Fruit fly (Drosophila melanogaster) whole organism, embryonic: ENCODE measurements around the gene ArfGAP1.

Experiments
- C15 ChIP-seq: fragments of 200-800 bp; sonication (Bioruptor generic); IDR thresholded peaks from 3 replicates; pipeline ENCODE4 v1.3.6; 2022; ENCODE audit warnings: missing biosample characterization, missing genetic modification characterization
- CG13123 ChIP-seq: fragments of 200-800 bp; sonication (Bioruptor generic); optimal IDR thresholded peaks from 2 replicates; lab custom pipeline; 2016; ENCODE audit warnings: missing biosample characterization, missing genetic modification characterization
- CG17328 ChIP-seq: fragments of 200-800 bp; sonication (Bioruptor generic); IDR thresholded peaks from 2 replicates; pipeline ENCODE4 v1.3.6; 2022; ENCODE audit warnings: missing biosample characterization, missing genetic modification characterization
- CG17568 ChIP-seq: fragments of 200-800 bp; sonication (Bioruptor generic); optimal IDR thresholded peaks from 2 replicates; lab custom pipeline; 2018; ENCODE audit warnings: missing biosample characterization, mild to moderate bottlenecking, missing genetic modification characterization, moderate library complexity
- CG17612 ChIP-seq: fragments of 200-800 bp; sonication (Bioruptor generic); IDR thresholded peaks from 2 replicates; pipeline ENCODE4 v1.3.6; 2022; ENCODE audit warnings: missing biosample characterization, missing genetic modification characterization
- CG2120 ChIP-seq: fragments of 200-800 bp; sonication (Bioruptor generic); optimal IDR thresholded peaks from 3 replicates; lab custom pipeline; 2016; ENCODE audit warnings: missing biosample characterization, missing genetic modification characterization
- CG2875 ChIP-seq: fragments of 200-800 bp; sonication (Bioruptor generic); optimal IDR thresholded peaks from 2 replicates; lab custom pipeline; 2017; ENCODE audit warnings: missing biosample characterization, mild to moderate bottlenecking, missing genetic modification characterization, missing genetic modification reagents
- CG3847 ChIP-seq: fragments of 200-800 bp; sonication (Bioruptor generic); IDR thresholded peaks from 2 replicates; pipeline ENCODE4 v1.3.6; 2022; ENCODE audit warnings: missing biosample characterization, missing genetic modification characterization
- CG4360 ChIP-seq: fragments of 200-800 bp; sonication (Bioruptor generic); IDR thresholded peaks from 2 replicates; pipeline ENCODE4 v1.3.6; 2022; ENCODE audit warnings: missing biosample characterization, missing genetic modification characterization
- CG4707 ChIP-seq: fragments of 200-800 bp; sonication (Bioruptor generic); optimal IDR thresholded peaks from 2 replicates; lab custom pipeline; 2018; ENCODE audit warnings: missing biosample characterization, mild to moderate bottlenecking, missing genetic modification characterization, moderate library complexity
- CG6272 ChIP-seq: fragments of 200-800 bp; sonication (Bioruptor generic); IDR thresholded peaks from 2 replicates; pipeline ENCODE4 v1.3.6; 2022; ENCODE audit warnings: missing biosample characterization, missing genetic modification characterization
- CG7987 ChIP-seq: fragments of 200-800 bp; sonication (Bioruptor generic); optimal IDR thresholded peaks from 2 replicates; lab custom pipeline; 2018; ENCODE audit warnings: missing biosample characterization, mild to moderate bottlenecking, missing genetic modification characterization, moderate library complexity
- CG8359 ChIP-seq: fragments of 200-800 bp; sonication (Bioruptor generic); optimal IDR thresholded peaks from 2 replicates; lab custom pipeline; 2017; ENCODE audit warnings: missing biosample characterization, mild to moderate bottlenecking, missing genetic modification characterization, borderline replicate concordance
- CG9817 ChIP-seq: fragments of 200-800 bp; sonication (Bioruptor generic); optimal IDR thresholded peaks from 2 replicates; lab custom pipeline; 2018; ENCODE audit warnings: missing biosample characterization, mild to moderate bottlenecking, missing genetic modification characterization, moderate library complexity
- Elba2 ChIP-seq: fragments of 200-800 bp; sonication (Bioruptor generic); optimal IDR thresholded peaks from 3 replicates; lab custom pipeline; 2016; ENCODE audit warnings: missing biosample characterization, missing genetic modification characterization
- Fer1 ChIP-seq: fragments of 200-800 bp; sonication (Bioruptor generic); optimal IDR thresholded peaks from 2 replicates; lab custom pipeline; 2017; ENCODE audit warnings: missing biosample characterization, mild to moderate bottlenecking, missing genetic modification characterization
- H15 ChIP-seq: fragments of 200-800 bp; sonication (Bioruptor generic); IDR thresholded peaks from 3 replicates; pipeline ENCODE4 v1.3.6; 2022; ENCODE audit warnings: missing biosample characterization, missing genetic modification characterization
- HLH4C ChIP-seq: fragments of 200-800 bp; sonication (Bioruptor generic); IDR thresholded peaks from 3 replicates; pipeline ENCODE4 v1.3.6; 2022; ENCODE audit warnings: missing biosample characterization, missing genetic modification characterization; ENCODE audit not compliant: partially characterized antibody
- HLHmδ ChIP-seq: fragments of 200-800 bp; sonication (Bioruptor generic); optimal IDR thresholded peaks from 2 replicates; lab custom pipeline; 2018; ENCODE audit warnings: missing biosample characterization, mild to moderate bottlenecking, missing genetic modification characterization, moderate library complexity
- Hsf ChIP-seq: fragments of 200-800 bp; sonication (Bioruptor generic); optimal IDR thresholded peaks from 3 replicates; lab custom pipeline; 2016; ENCODE audit warnings: missing biosample characterization, missing genetic modification characterization
- Nf-YA ChIP-seq: fragments of 200-800 bp; sonication (Bioruptor generic); IDR thresholded peaks from 2 replicates; pipeline ENCODE4 v1.3.6; 2022; ENCODE audit warnings: missing biosample characterization, missing genetic modification characterization
- PHDP ChIP-seq: fragments of 200-800 bp; sonication (Bioruptor generic); optimal IDR thresholded peaks from 3 replicates; lab custom pipeline; 2018; ENCODE audit warnings: missing biosample characterization, mild to moderate bottlenecking, missing genetic modification characterization, moderate library complexity
- Pdp1 ChIP-seq, 2 experiments: fragments of 200-800 bp; sonication (Bioruptor generic); optimal IDR thresholded peaks; 3 replicates each; lab custom pipeline; 2016; ENCODE audit warnings: missing biosample characterization in 2 of 2, missing genetic modification characterization in 2 of 2, mild to moderate bottlenecking in 1 of 2, moderate library complexity in 1 of 2
- Ptx1 ChIP-seq: fragments of 200-800 bp; sonication (Bioruptor generic); IDR thresholded peaks from 2 replicates; pipeline ENCODE4 v1.3.6; 2022; ENCODE audit warnings: missing biosample characterization, missing genetic modification characterization
- Rfx ChIP-seq: fragments of 200-800 bp; sonication (Bioruptor generic); IDR thresholded peaks from 2 replicates; pipeline ENCODE4 v1.3.6; 2022; ENCODE audit warnings: missing biosample characterization, missing genetic modification characterization
- Sox100B ChIP-seq: fragments of 200-800 bp; sonication (Bioruptor generic); optimal IDR thresholded peaks from 3 replicates; lab custom pipeline; 2018; ENCODE audit warnings: missing biosample characterization, mild to moderate bottlenecking, missing genetic modification characterization
- Spps ChIP-seq: fragments of 200-800 bp; sonication (Bioruptor generic); optimal IDR thresholded peaks from 2 replicates; lab custom pipeline; 2018; ENCODE audit warnings: missing biosample characterization, mild to moderate bottlenecking, missing genetic modification characterization
- ato ChIP-seq: fragments of 200-800 bp; sonication (Bioruptor generic); IDR thresholded peaks from 2 replicates; pipeline ENCODE4 v1.3.6; 2022; ENCODE audit warnings: missing biosample characterization, missing genetic modification characterization; ENCODE audit not compliant: partially characterized antibody
- az2 ChIP-seq: fragments of 200-800 bp; sonication (Bioruptor generic); optimal IDR thresholded peaks from 3 replicates; lab custom pipeline; 2016; ENCODE audit warnings: missing biosample characterization, missing genetic modification characterization
- bigmax ChIP-seq: fragments of 200-800 bp; sonication (Bioruptor generic); optimal IDR thresholded peaks from 2 replicates; lab custom pipeline; 2018; ENCODE audit warnings: missing biosample characterization, mild to moderate bottlenecking, missing genetic modification characterization
- disco-r ChIP-seq: fragments of 200-800 bp; sonication (Bioruptor generic); optimal IDR thresholded peaks from 2 replicates; lab custom pipeline; 2016; ENCODE audit warnings: missing biosample characterization, missing genetic modification characterization
- gcm2 ChIP-seq: fragments of 200-800 bp; sonication (Bioruptor generic); optimal IDR thresholded peaks from 2 replicates; lab custom pipeline; 2016; ENCODE audit warnings: missing biosample characterization, missing genetic modification characterization
- grau ChIP-seq: fragments of 200-800 bp; optimal IDR thresholded peaks from 3 replicates; lab custom pipeline; 2019; ENCODE audit warnings: missing biosample characterization, mild to moderate bottlenecking, missing genetic modification characterization, moderate library complexity
- grn ChIP-seq: fragments of 200-800 bp; sonication (Bioruptor generic); optimal IDR thresholded peaks from 3 replicates; lab custom pipeline; 2017; ENCODE audit warnings: missing biosample characterization, missing genetic modification characterization
- klu ChIP-seq: fragments of 200-800 bp; sonication (Bioruptor generic); IDR thresholded peaks from 2 replicates; pipeline ENCODE4 v1.3.6; 2022; ENCODE audit warnings: missing biosample characterization, missing genetic modification characterization
- knrl ChIP-seq: fragments of 200-800 bp; sonication (Bioruptor generic); IDR thresholded peaks from 3 replicates; pipeline ENCODE4 v1.3.6; 2022; ENCODE audit warnings: missing biosample characterization, missing genetic modification characterization; ENCODE audit not compliant: partially characterized antibody
- nerfin-1 ChIP-seq: fragments of 200-800 bp; sonication (Bioruptor generic); optimal IDR thresholded peaks from 3 replicates; lab custom pipeline; 2019; ENCODE audit warnings: missing biosample characterization, mild to moderate bottlenecking, missing genetic modification characterization, moderate library complexity
- nom ChIP-seq: fragments of 200-800 bp; sonication (Bioruptor generic); optimal IDR thresholded peaks from 2 replicates; lab custom pipeline; 2017; ENCODE audit warnings: missing biosample characterization, missing genetic modification characterization, mild to moderate bottlenecking, moderate library complexity, missing genetic modification reagents
- rib ChIP-seq: fragments of 200-800 bp; sonication (Bioruptor generic); IDR thresholded peaks from 2 replicates; pipeline ENCODE4 v1.3.6; 2022; ENCODE audit warnings: missing biosample characterization, missing genetic modification characterization
- scrt ChIP-seq: fragments of 200-800 bp; sonication (Bioruptor generic); optimal IDR thresholded peaks from 2 replicates; lab custom pipeline; 2018; ENCODE audit warnings: missing biosample characterization, mild to moderate bottlenecking, missing genetic modification characterization, moderate library complexity
- sd ChIP-seq: fragments of 200-800 bp; sonication (Bioruptor generic); optimal IDR thresholded peaks from 3 replicates; lab custom pipeline; 2018; ENCODE audit warnings: missing biosample characterization, mild to moderate bottlenecking, missing genetic modification characterization, moderate library complexity
- shn ChIP-seq: fragments of 200-800 bp; sonication (Bioruptor generic); optimal IDR thresholded peaks from 3 replicates; lab custom pipeline; 2016; ENCODE audit warnings: missing biosample characterization, missing genetic modification characterization
- stc ChIP-seq: fragments of 200-800 bp; sonication (Bioruptor generic); IDR thresholded peaks from 2 replicates; pipeline ENCODE4 v1.3.6; 2022; ENCODE audit warnings: missing biosample characterization, missing genetic modification characterization
- tgo ChIP-seq: fragments of 200-800 bp; sonication (Bioruptor generic); IDR thresholded peaks from 3 replicates; pipeline ENCODE4 v1.3.6; 2022; ENCODE audit warnings: missing biosample characterization, missing genetic modification characterization
- tna ChIP-seq: fragments of 200-800 bp; sonication (Bioruptor generic); IDR thresholded peaks from 2 replicates; pipeline ENCODE4 v1.3.6; 2022; ENCODE audit warnings: missing biosample characterization, missing genetic modification characterization; ENCODE audit not compliant: partially characterized antibody
- unpg ChIP-seq: fragments of 200-800 bp; sonication (Bioruptor generic); optimal IDR thresholded peaks from 3 replicates; lab custom pipeline; 2018; ENCODE audit warnings: missing biosample characterization, mild to moderate bottlenecking, missing genetic modification characterization, moderate library complexity
- vvl ChIP-seq: fragments of 200-800 bp; sonication (Bioruptor generic); IDR thresholded peaks from 2 replicates; pipeline ENCODE4 v1.3.6; 2022; ENCODE audit warnings: missing biosample characterization, missing genetic modification characterization
- yki ChIP-seq: fragments of >200 bp; optimal IDR thresholded peaks from 3 replicates; lab custom pipeline; 2018
- zf30C ChIP-seq: fragments of 200-800 bp; sonication (Bioruptor generic); optimal IDR thresholded peaks from 3 replicates; lab custom pipeline; 2018; ENCODE audit warnings: missing biosample characterization, mild to moderate bottlenecking, missing genetic modification characterization

The ArfGAP1 gene

DNA sequence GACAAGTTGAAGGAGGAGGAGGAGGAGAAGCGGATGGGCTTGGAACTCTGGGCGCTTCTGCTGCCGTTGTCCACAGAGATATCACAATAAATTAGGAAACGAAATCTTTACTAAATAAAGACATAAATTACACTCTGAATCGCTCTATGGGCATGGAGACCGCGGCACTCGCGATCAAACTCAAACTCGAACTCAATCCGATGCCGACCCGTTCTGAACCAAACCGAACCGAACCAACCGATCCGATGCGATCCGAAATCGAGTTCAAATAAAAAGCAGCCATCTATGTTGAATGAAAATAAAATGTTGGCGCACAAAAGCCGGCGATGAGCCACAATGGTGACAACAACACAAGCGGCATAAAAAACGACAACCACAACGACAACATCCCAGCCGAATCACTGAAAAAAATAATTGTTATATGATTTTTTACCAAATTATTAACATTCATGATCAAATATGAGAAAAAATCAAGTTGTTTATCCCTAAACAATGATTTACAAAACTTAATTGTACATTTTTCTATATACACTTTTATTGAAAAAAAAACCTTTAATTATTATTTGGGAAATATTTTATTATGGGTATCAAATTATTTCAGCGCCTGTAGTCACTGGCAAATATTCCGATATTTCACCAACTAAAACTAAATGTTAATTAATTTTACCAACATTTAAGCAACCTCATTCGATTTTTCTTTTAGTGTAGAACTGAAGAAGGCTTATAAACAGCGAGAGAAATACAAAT, 39.7 kb upstream of the ArfGAP1 start (continued):
- TF ChIP-seq ato (no peak), sd (tag; lab: Kevin White, UChicago) (no peak), Ptx1 (GFP tag; lab: Robert Waterston, UW) (peak; percentile 72), Fer1 (no peak), Rfx (GFP tag; lab: Robert Waterston, UW) (no peak), stc (GFP tag; lab: Robert Waterston, UW) (no peak), CG9817 (tag; lab: Kevin White, UChicago) (peak; percentile 31), HLH4C (GFP tag; lab: Robert Waterston, UW) (no peak), Nf-YA (GFP tag; lab: Robert Waterston, UW) (0 out of 2 replicates have a peak, but pooled peaks have one; percentile 16), PHDP (tag; lab: Kevin White, UChicago) (peak; percentile 80), knrl (GFP tag; lab: Robert Waterston, UW) (no peak), grau (tag; lab: Kevin White, UChicago) (peak; percentile 84), CG2120 (GFP tag; lab: Kevin White, UChicago) (no peak), Sox100B (GFP tag; lab: Kevin White, UChicago) (peak; percentile 93), az2 (GFP tag; lab: Kevin White, UChicago) (peak; percentile 81), Spps (tag; lab: Kevin White, UChicago) (peak; percentile 91), disco-r (GFP tag; lab: Kevin White, UChicago) (peak; percentile 21), CG8359 (peak; percentile 76), Hsf (GFP tag; lab: Kevin White, UChicago) (peak; percentile 72), CG17328 (GFP tag; lab: Robert Waterston, UW) (peak; percentile 75), nerfin-1 (tag; lab: Kevin White, UChicago) (peak; percentile 88), bigmax (GFP tag; lab: Kevin White, UChicago) (no peak), gcm2 (GFP tag; lab: Kevin White, UChicago) (no peak), CG3847 (GFP tag; lab: Robert Waterston, UW) (peak; percentile 22; the same call in 1 of the 2 replicates), unpg (GFP tag; lab: Kevin White, UChicago) (peak; percentile 84), CG7987 (GFP tag; lab: Kevin White, UChicago) (no peak), grn (GFP tag; lab: Kevin White, UChicago) (no peak), CG13123 (GFP tag; lab: Kevin White, UChicago) (peak; percentile 47), CG17568 (GFP tag; lab: Kevin White, UChicago) (peak; percentile 51), Pdp1 (GFP tag; optimal IDR thresholded peaks at IDR 0.05; lab: Kevin White, UChicago) (peak; percentile 42 to 54), yki (lab: Kevin White, UChicago) (no peak), vvl (no peak; the same call in 1 of the 2 replicates), klu (GFP tag; lab: Robert Waterston, UW) (peak; percentile 21; the same call in 1 of the 2 replicates), CG4707 (peak; percentile 47), CG4360 (GFP tag; lab: Robert Waterston, UW) (0 out of 2 replicates have a peak, but pooled peaks have one; percentile 6), rib (GFP tag; lab: Robert Waterston, UW) (no peak), H15 (GFP tag; lab: Robert Waterston, UW) (no peak), tgo (GFP tag; lab: Robert Waterston, UW) (peak; percentile 70), C15 (GFP tag; lab: Robert Waterston, UW) (no peak), tna (GFP tag; lab: Robert Waterston, UW) (no peak), scrt (GFP tag; lab: Kevin White, UChicago) (peak; percentile 51), zf30C (GFP tag; lab: Kevin White, UChicago) (peak; percentile 59), CG2875 (GFP tag; lab: Kevin White, UChicago) (peak; percentile 70), CG17612 (GFP tag; lab: Robert Waterston, UW) (peak; percentile 39; the same call in 1 of the 2 replicates), shn (no peak), CG6272 (GFP tag; lab: Robert Waterston, UW) (no peak), nom (GFP tag; lab: Kevin White, UChicago) (no peak), HLHmδ (GFP tag; lab: Kevin White, UChicago) (no peak), Elba2 (GFP tag; lab: Kevin White, UChicago) (no peak)
